Fruit fly (Drosophila melanogaster) whole organism, wandering third instar larva: Measurements from ENCODE around the gene CG13097.

Experiments
- Hr78 ChIP-seq: fragments of >200 bp; optimal IDR thresholded peaks from 2 replicates; lab custom pipeline; 2017; ENCODE audit warnings: missing biosample characterization, missing genetic modification characterization
- N ChIP-seq: fragments of >200 bp; optimal IDR thresholded peaks from 2 replicates; lab custom pipeline; 2018; ENCODE audit warnings: missing biosample characterization, missing external identifiers, missing genetic modification characterization
- Sp1 ChIP-seq: fragments of 200-800 bp; sonication (Bioruptor generic); optimal IDR thresholded peaks from 3 replicates; lab custom pipeline; 2019; ENCODE audit warnings: missing biosample characterization, mild to moderate bottlenecking, missing genetic modification characterization, moderate library complexity
- jim ChIP-seq: fragments of 175-275, 200-325 bp; sonication (Bioruptor generic); optimal IDR thresholded peaks from 2 replicates; lab custom pipeline; 2016; ENCODE audit warnings: missing biosample characterization, mild to moderate bottlenecking, missing genetic modification characterization
- pan ChIP-seq: fragments of >200 bp; optimal IDR thresholded peaks from 2 replicates; lab custom pipeline; 2017
- psq ChIP-seq: fragments of 200-800 bp; sonication (Bioruptor generic); optimal IDR thresholded peaks from 3 replicates; lab custom pipeline; 2017; ENCODE audit warnings: missing biosample characterization, mild to moderate bottlenecking, missing genetic modification characterization, moderate library complexity
- sv ChIP-seq: fragments of 200-800 bp; sonication (Bioruptor generic); optimal IDR thresholded peaks from 3 replicates; lab custom pipeline; 2016; ENCODE audit warnings: missing biosample characterization, missing genetic modification characterization
- usp ChIP-seq: fragments of >200 bp; optimal IDR thresholded peaks from 2 replicates; lab custom pipeline; 2017; ENCODE audit warnings: missing biosample characterization, missing genetic modification characterization

DNA sequence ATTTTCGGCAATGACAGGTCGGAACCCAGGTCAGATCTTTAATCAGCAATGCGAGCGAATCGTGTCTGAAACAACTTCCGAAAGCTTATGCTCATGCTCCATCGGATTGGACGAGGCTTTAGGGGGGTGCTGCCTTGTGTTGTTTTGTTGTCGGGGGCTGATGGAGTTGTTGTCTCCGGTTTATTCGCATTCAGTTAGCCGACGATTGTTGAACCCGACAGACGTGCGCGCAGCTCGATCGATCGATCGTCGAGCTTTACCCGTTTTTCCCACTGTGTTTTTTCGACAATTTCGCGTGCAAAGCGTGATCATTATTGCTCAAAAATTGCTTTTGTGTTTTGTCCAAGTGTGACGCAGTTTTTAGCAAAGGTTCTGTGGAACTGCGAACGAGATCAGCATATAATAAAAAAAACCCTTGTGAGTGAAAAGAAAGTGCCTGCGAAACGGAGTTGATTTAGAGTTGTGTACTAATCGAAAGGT, 14.3 kb upstream of the CG13097 start, which contains the start of gene CG17834:
- TF ChIP-seq usp (no peak), sv (GFP tag; lab: Kevin White, UChicago) (no peak), jim (GFP tag; lab: Kevin White, UChicago) (no peak), Hr78 (no peak), pan (lab: Kevin White, UChicago) (no peak), psq (GFP tag; lab: Kevin White, UChicago) (no peak), N (GFP tag; lab: Kevin White, UChicago) (no peak), Sp1 (peak; percentile 67)
